Worm (Caenorhabditis elegans): Measurements from ENCODE around the gene tmem-231.

Gene tmem-231

DNA sequence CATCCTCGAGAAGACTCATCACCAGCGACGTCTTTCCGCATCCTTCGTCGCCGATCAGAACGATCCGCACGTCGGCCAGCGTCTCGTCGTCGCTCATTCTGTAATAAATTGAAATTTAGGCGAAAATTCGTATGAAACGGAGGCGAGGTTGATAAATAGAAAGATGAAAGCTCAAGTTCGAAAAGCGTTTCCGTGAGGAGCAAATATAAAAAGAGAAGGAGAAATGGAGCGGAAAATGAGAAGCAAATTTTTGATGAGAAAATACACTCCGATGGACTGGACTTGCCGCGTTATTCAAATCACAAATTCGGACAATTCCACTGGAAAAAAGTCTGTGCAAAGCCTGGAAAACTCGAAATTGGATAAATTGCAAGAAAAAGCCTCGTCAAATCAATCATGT lies 32.5 kb upstream of the tmem-231 start, which contains the start of gene D2096.11:
D2096.11 (minus strand) TSS at position 101 of the 400 bp plus-strand sequence.
- TF ChIP-seq ref-1 (GFP tag; conservative IDR thresholded peaks at IDR 0.05) (no peak), med-1 (GFP tag; optimal IDR thresholded peaks at IDR 0.05; ENCODE audit: insufficient read depth) (no peak), ztf-23 (GFP tag; IDR thresholded peaks at IDR 0.05) (no peak), cog-1 (tag; optimal IDR thresholded peaks at IDR 0.05) (no peak), tab-1 (GFP tag; IDR thresholded peaks at IDR 0.05) (no peak), T22C8.4 (GFP tag; IDR thresholded peaks at IDR 0.05) (no peak), flt-1 (GFP tag; IDR thresholded peaks at IDR 0.05) (no peak), klf-2 (GFP tag; conservative IDR thresholded peaks at IDR 0.05) (no peak), ztf-29 (GFP tag; IDR thresholded peaks at IDR 0.05) (no peak)

ce11 chrIV:8396348-8396747 lies 30.2 kb upstream of the tmem-231 start, which contains the start of gene timm-17B.2:
TSS of gene timm-17B.2 (plus strand) at chrIV:8396648.
- no peak for TF ChIP-seq flt-1 (GFP tag; IDR thresholded peaks at IDR 0.05)
- TF ChIP-seq ref-1 (GFP tag; conservative IDR thresholded peaks at IDR 0.05), result no peak
- no peak for TF ChIP-seq cog-1 (tag; optimal IDR thresholded peaks at IDR 0.05)
- TF ChIP-seq tab-1 (GFP tag; IDR thresholded peaks at IDR 0.05), result no peak
- no peak for TF ChIP-seq T22C8.4 (GFP tag; IDR thresholded peaks at IDR 0.05)
- no peak for TF ChIP-seq med-1 (GFP tag; optimal IDR thresholded peaks at IDR 0.05; ENCODE audit: insufficient read depth)
- no peak for TF ChIP-seq ztf-29 (GFP tag; IDR thresholded peaks at IDR 0.05)
- no peak for TF ChIP-seq ztf-23 (GFP tag; IDR thresholded peaks at IDR 0.05)
- TF ChIP-seq klf-2 (GFP tag; conservative IDR thresholded peaks at IDR 0.05), result no peak

ce11 chrIV:8397814-8398213 lies 28.8 kb upstream of the tmem-231 start:
- TF ChIP-seq ztf-23 (GFP tag; IDR thresholded peaks at IDR 0.05) (no peak), med-1 (GFP tag; optimal IDR thresholded peaks at IDR 0.05; ENCODE audit: insufficient read depth) (no peak), cog-1 (tag; optimal IDR thresholded peaks at IDR 0.05) (no peak), tab-1 (GFP tag; IDR thresholded peaks at IDR 0.05) (no peak), ref-1 (GFP tag; conservative IDR thresholded peaks at IDR 0.05) (no peak), klf-2 (GFP tag; conservative IDR thresholded peaks at IDR 0.05) (no peak), flt-1 (GFP tag; IDR thresholded peaks at IDR 0.05) (no peak), T22C8.4 (GFP tag; IDR thresholded peaks at IDR 0.05) (no peak), ztf-29 (GFP tag; IDR thresholded peaks at IDR 0.05) (no peak)

DNA sequence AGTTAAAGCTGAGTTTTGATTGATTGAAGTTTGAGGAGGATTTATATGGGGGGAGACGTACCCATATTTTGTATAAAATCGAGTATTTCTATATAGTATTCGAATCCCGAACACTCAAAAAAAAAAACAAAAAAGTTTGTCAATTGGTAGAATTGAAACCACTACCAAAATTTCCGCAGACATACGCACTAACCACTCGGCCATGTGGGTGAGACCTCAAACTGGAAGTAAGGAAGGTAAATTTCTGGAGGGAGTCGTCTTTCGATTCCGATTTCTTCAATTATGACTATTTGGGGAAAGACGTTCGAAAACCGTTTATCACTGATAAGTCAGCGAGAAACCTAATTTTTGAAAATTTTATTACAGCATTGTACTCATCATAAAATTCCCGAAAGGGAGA lies 14.0 kb upstream of the tmem-231 start:
- TF ChIP-seq ztf-23 (GFP tag; IDR thresholded peaks at IDR 0.05) (0 out of 2 replicates have a peak, but pooled peaks have one; percentile 56), flt-1 (GFP tag; IDR thresholded peaks at IDR 0.05) (peak; percentile 73), tab-1 (GFP tag; IDR thresholded peaks at IDR 0.05) (peak; percentile 31; the same call in 1 of the 2 replicates), ref-1 (GFP tag; conservative IDR thresholded peaks at IDR 0.05) (peak; percentile 54; the same call in 1 of the 2 replicates), T22C8.4 (GFP tag; IDR thresholded peaks at IDR 0.05) (peak; percentile 53; the same call in 1 of the 2 replicates)

DNA sequence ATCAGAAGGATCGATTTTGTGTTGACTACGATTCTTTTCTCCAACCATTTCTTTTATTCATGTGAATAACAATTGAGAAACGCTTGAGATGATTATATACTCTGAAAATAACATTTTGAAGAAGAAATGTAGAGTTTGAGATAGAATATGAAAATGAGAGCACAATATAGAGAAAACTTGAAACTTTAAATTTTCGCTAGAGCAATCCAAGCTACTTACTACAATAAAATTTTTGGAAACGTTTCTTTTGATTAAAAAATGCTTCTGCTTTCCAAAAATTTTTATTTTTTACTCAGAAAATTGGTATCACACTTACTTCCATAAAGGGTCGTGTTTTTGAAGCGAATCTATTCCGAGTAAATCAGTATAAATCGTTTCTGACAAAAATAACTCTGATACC lies 5.6 kb upstream of the tmem-231 start, which contains the start of gene M116.5:
M116.5 (minus strand) TSS at position 101 of the 400 bp plus-strand sequence.
- TF ChIP-seq ztf-23 (GFP tag; IDR thresholded peaks at IDR 0.05) (no peak), cog-1 (tag; optimal IDR thresholded peaks at IDR 0.05) (no peak), tab-1 (GFP tag; IDR thresholded peaks at IDR 0.05) (no peak), flt-1 (GFP tag; IDR thresholded peaks at IDR 0.05) (no peak), ref-1 (GFP tag; conservative IDR thresholded peaks at IDR 0.05) (no peak), klf-2 (GFP tag; conservative IDR thresholded peaks at IDR 0.05) (no peak), ztf-29 (GFP tag; IDR thresholded peaks at IDR 0.05) (no peak), T22C8.4 (GFP tag; IDR thresholded peaks at IDR 0.05) (no peak), med-1 (GFP tag; optimal IDR thresholded peaks at IDR 0.05; ENCODE audit: insufficient read depth) (no peak)

ce11 chrIV:8428492-8428891 lies 1.9 kb downstream of the tmem-231 start:
- TF ChIP-seq T22C8.4 (GFP tag; IDR thresholded peaks at IDR 0.05) (no peak), ref-1 (GFP tag; conservative IDR thresholded peaks at IDR 0.05) (no peak), ztf-23 (GFP tag; IDR thresholded peaks at IDR 0.05) (0 out of 2 replicates have a peak, but pooled peaks have one; percentile 22), ztf-29 (GFP tag; IDR thresholded peaks at IDR 0.05) (no peak), tab-1 (GFP tag; IDR thresholded peaks at IDR 0.05) (0 out of 2 replicates have a peak, but pooled peaks have one; percentile 74), klf-2 (GFP tag; conservative IDR thresholded peaks at IDR 0.05) (no peak), cog-1 (tag; optimal IDR thresholded peaks at IDR 0.05) (peak; percentile 43), flt-1 (GFP tag; IDR thresholded peaks at IDR 0.05) (peak; percentile 76), med-1 (GFP tag; optimal IDR thresholded peaks at IDR 0.05; ENCODE audit: insufficient read depth) (no peak)

DNA sequence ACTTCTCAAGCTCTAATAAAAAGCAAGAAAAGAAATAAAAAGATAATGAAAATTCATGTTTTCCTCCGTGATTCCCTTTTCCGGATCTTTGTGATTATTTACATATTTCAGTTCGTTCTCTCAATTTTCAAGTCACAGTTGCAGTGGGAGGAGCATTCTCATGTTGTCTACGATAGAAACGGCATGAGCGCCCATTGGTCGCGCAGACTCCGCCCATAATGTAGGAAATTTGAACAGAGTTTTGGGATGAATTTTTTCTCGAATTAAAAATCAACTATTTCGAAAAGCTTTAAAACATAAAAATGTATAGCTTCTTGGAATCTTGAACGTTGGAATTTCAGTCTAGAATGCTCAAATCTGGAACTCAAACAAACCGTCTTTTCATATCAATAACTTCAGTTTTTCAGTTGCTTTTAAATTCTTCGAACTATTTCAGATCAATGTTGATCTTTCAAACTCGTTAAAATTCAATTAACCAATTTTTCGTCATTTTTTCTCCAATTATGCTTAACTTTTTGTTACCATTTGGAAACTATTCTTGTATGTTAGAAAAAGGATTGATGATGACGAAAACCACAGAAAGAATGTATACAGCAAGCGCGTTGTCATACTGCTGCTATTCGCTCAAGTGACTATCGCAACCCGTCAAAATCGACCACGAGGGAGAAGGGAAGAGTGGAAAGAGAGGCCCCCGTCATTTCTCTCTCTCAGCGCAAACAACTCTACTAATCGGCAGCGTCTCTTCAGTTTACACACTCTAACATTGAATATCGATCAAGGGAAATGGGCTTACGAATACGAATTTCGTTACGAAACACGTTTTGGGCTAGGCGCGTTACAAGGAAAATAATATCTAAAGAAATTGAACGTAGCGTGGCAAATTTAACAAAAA lies 5.2 kb downstream of the tmem-231 start:
- no peak; the same call in 1 of the 2 replicates for TF ChIP-seq tab-1 (GFP tag; IDR thresholded peaks at IDR 0.05)
- TF ChIP-seq T22C8.4 (GFP tag; IDR thresholded peaks at IDR 0.05), result peak; percentile 86
- TF ChIP-seq ref-1 (GFP tag; conservative IDR thresholded peaks at IDR 0.05), result no peak
- TF ChIP-seq flt-1 (GFP tag; IDR thresholded peaks at IDR 0.05), result peak; percentile 83
- TF ChIP-seq ztf-23 (GFP tag; IDR thresholded peaks at IDR 0.05), result peak; percentile 35; the same call in 1 of the 2 replicates
- no peak for TF ChIP-seq cog-1 (tag; optimal IDR thresholded peaks at IDR 0.05)
- peak; percentile 86 for TF ChIP-seq ztf-29 (GFP tag; IDR thresholded peaks at IDR 0.05)
- no peak for TF ChIP-seq klf-2 (GFP tag; conservative IDR thresholded peaks at IDR 0.05)
- no peak for TF ChIP-seq med-1 (GFP tag; optimal IDR thresholded peaks at IDR 0.05; ENCODE audit: insufficient read depth)

DNA sequence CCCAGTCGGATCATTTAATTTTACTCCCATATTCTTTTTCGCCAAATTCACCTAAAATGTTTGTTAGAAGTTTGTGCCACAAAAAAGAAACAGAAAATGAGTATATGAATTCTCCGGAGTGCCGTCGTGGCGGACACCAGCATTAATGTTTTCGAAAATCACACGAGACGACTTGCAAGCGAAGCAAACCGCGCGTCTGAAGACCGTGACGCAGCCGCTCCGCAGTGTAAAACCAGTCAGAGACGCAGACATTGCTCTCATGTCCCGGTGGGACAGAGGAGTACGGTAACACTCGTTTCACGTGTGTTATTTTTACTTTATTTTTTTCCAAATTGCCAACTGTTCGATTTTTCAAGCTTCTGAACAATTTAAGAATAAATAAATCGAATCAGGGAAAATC lies 6.1 kb downstream of the tmem-231 start, which contains the start of the genes T26A8.4 and pdtf-1:
T26A8.4 (minus strand) TSS at position 185 of the 400 bp plus-strand sequence.
pdtf-1 (plus strand) TSS at position 330 of the 400 bp plus-strand sequence.
- TF ChIP-seq klf-2 (GFP tag; conservative IDR thresholded peaks at IDR 0.05) (no peak), flt-1 (GFP tag; IDR thresholded peaks at IDR 0.05) (peak; percentile 86), ztf-23 (GFP tag; IDR thresholded peaks at IDR 0.05) (peak; percentile 51; the same call in 1 of the 2 replicates), tab-1 (GFP tag; IDR thresholded peaks at IDR 0.05) (peak; percentile 73; the same call in 1 of the 2 replicates), ztf-29 (GFP tag; IDR thresholded peaks at IDR 0.05) (peak; percentile 59; the same call in 1 of the 2 replicates), T22C8.4 (GFP tag; IDR thresholded peaks at IDR 0.05) (peak; percentile 29; the same call in 1 of the 2 replicates), cog-1 (tag; optimal IDR thresholded peaks at IDR 0.05) (peak; percentile 94), ref-1 (GFP tag; conservative IDR thresholded peaks at IDR 0.05) (no peak)

Measured in whole organism, midembryonic.